Fruit fly (Drosophila melanogaster) whole organism, embryonic: ENCODE measurements around the gene CG11842.

Source experiments
- Atf3 ChIP-seq: fragments of 200-800 bp; sonication (Bioruptor generic); optimal IDR thresholded peaks from 3 replicates; lab custom pipeline; 2016; ENCODE audit warnings: missing biosample characterization, missing genetic modification characterization
- BtbVII ChIP-seq: fragments of 200-800 bp; sonication (Bioruptor generic); optimal IDR thresholded peaks from 3 replicates; lab custom pipeline; 2017; ENCODE audit warnings: missing biosample characterization, mild to moderate bottlenecking, missing genetic modification characterization
- Bteb2 ChIP-seq: fragments of 200-800 bp; sonication (Bioruptor generic); optimal IDR thresholded peaks from 2 replicates; lab custom pipeline; 2016; ENCODE audit warnings: missing biosample characterization, missing genetic modification characterization
- CG10209 ChIP-seq: fragments of 200-800 bp; sonication (Bioruptor generic); optimal IDR thresholded peaks from 3 replicates; lab custom pipeline; 2017; ENCODE audit warnings: missing biosample characterization, mild to moderate bottlenecking, missing genetic modification characterization, missing genetic modification reagents
- CG10321 ChIP-seq: fragments of 200-800 bp; sonication (Bioruptor generic); IDR thresholded peaks from 2 replicates; pipeline ENCODE4 v1.3.6; 2022; ENCODE audit warnings: missing biosample characterization, missing genetic modification characterization
- CG12104 ChIP-seq: fragments of 200-800 bp; sonication (Bioruptor generic); optimal IDR thresholded peaks from 3 replicates; lab custom pipeline; 2016; ENCODE audit warnings: missing biosample characterization, missing genetic modification characterization
- CG14441 ChIP-seq: fragments of 200-800 bp; sonication (Bioruptor generic); IDR thresholded peaks from 2 replicates; pipeline ENCODE4 v1.3.6; 2022; ENCODE audit warnings: missing biosample characterization, missing genetic modification characterization
- CG15479 ChIP-seq: fragments of 200-800 bp; sonication (Bioruptor generic); optimal IDR thresholded peaks from 3 replicates; lab custom pipeline; 2019; ENCODE audit warnings: missing biosample characterization, mild to moderate bottlenecking, missing genetic modification characterization, moderate library complexity
- CG17328 ChIP-seq: fragments of 200-800 bp; sonication (Bioruptor generic); IDR thresholded peaks from 2 replicates; pipeline ENCODE4 v1.3.6; 2022; ENCODE audit warnings: missing biosample characterization, missing genetic modification characterization
- CG17802 ChIP-seq: fragments of 200-800 bp; sonication (Bioruptor generic); optimal IDR thresholded peaks from 2 replicates; lab custom pipeline; 2018; ENCODE audit warnings: missing biosample characterization, mild to moderate bottlenecking, missing genetic modification characterization, moderate library complexity
- CG17912 ChIP-seq: fragments of 200-800 bp; sonication (Bioruptor generic); optimal IDR thresholded peaks from 2 replicates; lab custom pipeline; 2018; ENCODE audit warnings: missing biosample characterization, mild to moderate bottlenecking, missing genetic modification characterization
- CG1832 ChIP-seq: fragments of 200-800 bp; sonication (Bioruptor generic); optimal IDR thresholded peaks from 2 replicates; lab custom pipeline; 2017; ENCODE audit warnings: missing biosample characterization, mild to moderate bottlenecking, missing genetic modification characterization, inconsistent platforms
- CG2678 ChIP-seq: fragments of 200-800 bp; sonication (Bioruptor generic); optimal IDR thresholded peaks from 3 replicates; lab custom pipeline; 2019; ENCODE audit warnings: missing biosample characterization, mild to moderate bottlenecking, missing genetic modification characterization, moderate library complexity
- CG32772 ChIP-seq: fragments of 200-800 bp; sonication (Bioruptor generic); IDR thresholded peaks from 2 replicates; pipeline ENCODE4 v1.3.6; 2022; ENCODE audit warnings: missing biosample characterization, missing genetic modification characterization
- CG3407 ChIP-seq: fragments of 200-800 bp; sonication (Bioruptor generic); optimal IDR thresholded peaks from 2 replicates; lab custom pipeline; 2018; ENCODE audit warnings: missing biosample characterization, mild to moderate bottlenecking, missing genetic modification characterization
- CG3847 ChIP-seq: fragments of 200-800 bp; sonication (Bioruptor generic); IDR thresholded peaks from 2 replicates; pipeline ENCODE4 v1.3.6; 2022; ENCODE audit warnings: missing biosample characterization, missing genetic modification characterization
- CG4424 ChIP-seq: fragments of 200-800 bp; sonication (Bioruptor generic); optimal IDR thresholded peaks from 3 replicates; lab custom pipeline; 2016; ENCODE audit warnings: missing biosample characterization, missing genetic modification characterization
- CG6654 ChIP-seq: fragments of 200-800 bp; sonication (Bioruptor generic); optimal IDR thresholded peaks from 2 replicates; lab custom pipeline; 2017; ENCODE audit warnings: missing biosample characterization, mild to moderate bottlenecking, missing genetic modification characterization
- CG6765 ChIP-seq: fragments of 200-800 bp; sonication (Bioruptor generic); optimal IDR thresholded peaks from 3 replicates; lab custom pipeline; 2017; ENCODE audit warnings: missing biosample characterization, mild to moderate bottlenecking, missing genetic modification characterization
- CG8290 ChIP-seq, 3 experiments: fragments of 200-800 bp; sonication (Bioruptor generic); optimal IDR thresholded peaks; 2 replicates each; lab custom pipeline; 2016 to 2019; ENCODE audit warnings: missing biosample characterization in 3 of 3, missing genetic modification characterization in 3 of 3, mild to moderate bottlenecking in 2 of 3, moderate library complexity in 1 of 3
- CkIIα-i1 ChIP-seq: fragments of 200-800 bp; sonication (Bioruptor generic); IDR thresholded peaks from 2 replicates; pipeline ENCODE4 v1.3.6; 2022; ENCODE audit warnings: missing biosample characterization, missing genetic modification characterization
- Ets97D ChIP-seq: fragments of 200-800 bp; sonication (Bioruptor generic); optimal IDR thresholded peaks from 3 replicates; lab custom pipeline; 2016; ENCODE audit warnings: missing biosample characterization, missing genetic modification characterization
- Fer1 ChIP-seq: fragments of 200-800 bp; sonication (Bioruptor generic); optimal IDR thresholded peaks from 2 replicates; lab custom pipeline; 2017; ENCODE audit warnings: missing biosample characterization, mild to moderate bottlenecking, missing genetic modification characterization
- Fer2 ChIP-seq: fragments of 200-800 bp; sonication (Bioruptor generic); optimal IDR thresholded peaks from 2 replicates; lab custom pipeline; 2018; ENCODE audit warnings: missing biosample characterization, mild to moderate bottlenecking, missing genetic modification characterization, moderate library complexity
- GATAe ChIP-seq: fragments of 200-800 bp; sonication (Bioruptor generic); conservative IDR thresholded peaks from 2 replicates; pipeline ENCODE4 v1.3.6; 2022; ENCODE audit warnings: missing biosample characterization, missing genetic modification characterization
- Gug ChIP-seq: fragments of 200-800 bp; sonication (Bioruptor generic); IDR thresholded peaks from 4 replicates; pipeline ENCODE4 v1.3.6; 2022; ENCODE audit warnings: missing biosample characterization, missing genetic modification characterization
- HHEX ChIP-seq: fragments of 200-800 bp; sonication (Bioruptor generic); optimal IDR thresholded peaks from 3 replicates; lab custom pipeline; 2017; ENCODE audit warnings: missing biosample characterization, mild to moderate bottlenecking, missing genetic modification characterization, missing genetic modification reagents
- HmgD ChIP-seq: fragments of 200-800 bp; sonication (Bioruptor generic); optimal IDR thresholded peaks from 3 replicates; lab custom pipeline; 2016; ENCODE audit warnings: missing biosample characterization, missing genetic modification characterization
- Side ChIP-seq: fragments of 200-800 bp; sonication (Bioruptor generic); optimal IDR thresholded peaks from 2 replicates; lab custom pipeline; 2016; ENCODE audit warnings: missing biosample characterization, missing genetic modification characterization
- Sry-δ ChIP-seq: fragments of 200-800 bp; sonication (Bioruptor generic); optimal IDR thresholded peaks from 2 replicates; lab custom pipeline; 2016; ENCODE audit warnings: missing biosample characterization, missing genetic modification characterization
- TFAM ChIP-seq: fragments of 200-800 bp; sonication (Bioruptor generic); optimal IDR thresholded peaks from 2 replicates; lab custom pipeline; 2017; ENCODE audit warnings: missing biosample characterization, missing genetic modification characterization, inconsistent platforms
- Trl ChIP-seq, 3 experiments: fragments of >200 bp in 2 of 3; fragments of 200-800 bp in 1 of 3; sonication (Bioruptor generic) in 1 of 3; optimal IDR thresholded peaks; 2 replicates in 1 of 3; 3 replicates in 2 of 3; lab custom pipeline; 2016 to 2017; ENCODE audit warnings: missing biosample characterization in 1 of 3, missing genetic modification characterization in 1 of 3
- abd-A ChIP-seq: fragments of 200-800 bp; sonication (Bioruptor generic); optimal IDR thresholded peaks from 3 replicates; lab custom pipeline; 2019; ENCODE audit warnings: missing biosample characterization, mild to moderate bottlenecking, missing genetic modification characterization, moderate library complexity
- amos ChIP-seq: fragments of 200-800 bp; sonication (Bioruptor generic); IDR thresholded peaks from 2 replicates; pipeline ENCODE4 v1.3.6; 2022; ENCODE audit warnings: missing biosample characterization, missing genetic modification characterization; ENCODE audit not compliant: partially characterized antibody
- bsh ChIP-seq, 2 experiments: fragments of 200-800 bp; sonication (Bioruptor generic); optimal IDR thresholded peaks; 2 replicates each; lab custom pipeline; 2017 to 2018; ENCODE audit warnings: mild to moderate bottlenecking in 2 of 2, missing biosample characterization in 2 of 2, missing genetic modification characterization in 2 of 2, moderate library complexity in 1 of 2
- cg ChIP-seq: fragments of 200-800 bp; sonication (Bioruptor generic); optimal IDR thresholded peaks from 3 replicates; lab custom pipeline; 2019; ENCODE audit warnings: missing biosample characterization, mild to moderate bottlenecking, missing genetic modification characterization, moderate library complexity
- chn ChIP-seq: fragments of 200-800 bp; sonication (Bioruptor generic); optimal IDR thresholded peaks from 2 replicates; lab custom pipeline; 2016; ENCODE audit warnings: missing biosample characterization, missing genetic modification characterization
- ci ChIP-seq: fragments of 200-800 bp; sonication (Bioruptor generic); IDR thresholded peaks from 3 replicates; pipeline ENCODE4 v1.3.6; 2022; ENCODE audit warnings: missing biosample characterization, missing genetic modification characterization
- disco-r ChIP-seq: fragments of 200-800 bp; sonication (Bioruptor generic); optimal IDR thresholded peaks from 2 replicates; lab custom pipeline; 2016; ENCODE audit warnings: missing biosample characterization, missing genetic modification characterization
- dm ChIP-seq: fragments of 200-800 bp; sonication (Bioruptor generic); optimal IDR thresholded peaks from 3 replicates; lab custom pipeline; 2016; ENCODE audit warnings: missing biosample characterization, missing genetic modification characterization
- en ChIP-seq: fragments of 200-800 bp; sonication (Bioruptor generic); optimal IDR thresholded peaks from 2 replicates; lab custom pipeline; 2016; ENCODE audit warnings: missing biosample characterization, missing genetic modification characterization
- fd64A ChIP-seq: fragments of 200-800 bp; sonication (Bioruptor generic); optimal IDR thresholded peaks from 3 replicates; lab custom pipeline; 2018; ENCODE audit warnings: missing biosample characterization, mild to moderate bottlenecking, missing genetic modification characterization
- fru ChIP-seq: fragments of >200 bp; optimal IDR thresholded peaks from 2 replicates; lab custom pipeline; 2017
- fu2 ChIP-seq: fragments of 200-800 bp; sonication (Bioruptor generic); optimal IDR thresholded peaks from 2 replicates; lab custom pipeline; 2016; ENCODE audit warnings: missing biosample characterization, missing genetic modification characterization
- gsb ChIP-seq: fragments of 200-800 bp; sonication (Bioruptor generic); IDR thresholded peaks from 2 replicates; pipeline ENCODE4 v1.3.6; 2022; ENCODE audit warnings: missing biosample characterization, missing genetic modification characterization
- jumu ChIP-seq: fragments of 200-800 bp; sonication (Bioruptor generic); optimal IDR thresholded peaks from 3 replicates; lab custom pipeline; 2016; ENCODE audit warnings: missing biosample characterization, missing genetic modification characterization
- nerfin-2 ChIP-seq: fragments of 200-800 bp; sonication (Bioruptor generic); IDR thresholded peaks from 2 replicates; pipeline ENCODE4 v1.3.6; 2022; ENCODE audit warnings: missing biosample characterization, missing genetic modification characterization; ENCODE audit not compliant: partially characterized antibody
- scrt ChIP-seq: fragments of 200-800 bp; sonication (Bioruptor generic); optimal IDR thresholded peaks from 2 replicates; lab custom pipeline; 2018; ENCODE audit warnings: missing biosample characterization, mild to moderate bottlenecking, missing genetic modification characterization, moderate library complexity
- sisA ChIP-seq: fragments of 200-800 bp; sonication (Bioruptor generic); IDR thresholded peaks from 2 replicates; pipeline ENCODE4 v1.3.6; 2022; ENCODE audit warnings: missing biosample characterization, missing genetic modification characterization
- vfl ChIP-seq: fragments of 200-800 bp; sonication (Bioruptor generic); optimal IDR thresholded peaks from 2 replicates; lab custom pipeline; 2016; ENCODE audit warnings: missing biosample characterization, missing genetic modification characterization
- vnd ChIP-seq: fragments of 200-800 bp; sonication (Bioruptor generic); IDR thresholded peaks from 3 replicates; pipeline ENCODE4 v1.3.6; 2022; ENCODE audit warnings: missing biosample characterization, missing genetic modification characterization; ENCODE audit not compliant: partially characterized antibody

Gene CG11842

dm6 chr3R:29066285-29066684, 13.8 kb downstream of the CG11842 start (continued):
- no peak for TF ChIP-seq Gug (GFP tag; lab: Robert Waterston, UW)
- TF ChIP-seq CG3407 (GFP tag; lab: Kevin White, UChicago) = no peak
- TF ChIP-seq Trl (optimal IDR thresholded peaks at IDR 0.05; lab: Kevin White, UChicago) = no peak
- TF ChIP-seq Trl (GFP tag; optimal IDR thresholded peaks at IDR 0.05; lab: Kevin White, UChicago) = no peak
- TF ChIP-seq BtbVII = peak; percentile 22
- no peak for TF ChIP-seq fu2 (GFP tag; lab: Kevin White, UChicago)
- no peak for TF ChIP-seq fd64A (GFP tag; lab: Kevin White, UChicago)
- TF ChIP-seq CG8290 (GFP tag; optimal IDR thresholded peaks at IDR 0.05; lab: Kevin White, UChicago) = no peak
- peak in 1 of 2 experiments; percentile 45 for TF ChIP-seq CG8290 (tag; optimal IDR thresholded peaks at IDR 0.05; lab: Kevin White, UChicago)
- no peak for TF ChIP-seq CG32772
- no peak for TF ChIP-seq fru (lab: Kevin White, UChicago)
- no peak for TF ChIP-seq CG6654 (GFP tag; lab: Kevin White, UChicago)
- peak; percentile 32 for TF ChIP-seq CG6765 (GFP tag; lab: Kevin White, UChicago)
- no peak for TF ChIP-seq bsh (GFP tag; optimal IDR thresholded peaks at IDR 0.05; lab: Kevin White, UChicago)
- no peak for TF ChIP-seq disco-r (GFP tag; lab: Kevin White, UChicago)
- TF ChIP-seq sisA (GFP tag; lab: Robert Waterston, UW) = no peak
- no peak for TF ChIP-seq CG3847 (GFP tag; lab: Robert Waterston, UW)
- TF ChIP-seq CG17802 (tag; lab: Kevin White, UChicago) = no peak
- TF ChIP-seq Fer1 (GFP tag; lab: Kevin White, UChicago) = peak; percentile 43
- TF ChIP-seq CG10209 = peak; percentile 19
- TF ChIP-seq CG2678 (tag; lab: Kevin White, UChicago) = peak; percentile 10
- no peak for TF ChIP-seq gsb
- no peak for TF ChIP-seq Fer2
- TF ChIP-seq cg (GFP tag; lab: Kevin White, UChicago) = no peak
- no peak for TF ChIP-seq CG17912
- TF ChIP-seq CG1832 (GFP tag; lab: Kevin White, UChicago) = no peak
- TF ChIP-seq Bteb2 (GFP tag; lab: Kevin White, UChicago) = no peak
- no peak for TF ChIP-seq Side (GFP tag; lab: Kevin White, UChicago)
- TF ChIP-seq Sry-δ = no peak
- no peak for TF ChIP-seq CkIIα-i1 (GFP tag; lab: Robert Waterston, UW)
- no peak for TF ChIP-seq vnd (GFP tag; lab: Robert Waterston, UW)
- TF ChIP-seq scrt (GFP tag; lab: Kevin White, UChicago) = no peak
- TF ChIP-seq Atf3 (GFP tag; lab: Kevin White, UChicago) = no peak
- TF ChIP-seq chn = no peak
- TF ChIP-seq TFAM (GFP tag; lab: Kevin White, UChicago) = no peak
- no peak for TF ChIP-seq amos (GFP tag; lab: Robert Waterston, UW)
- TF ChIP-seq GATAe (GFP tag; lab: Robert Waterston, UW) = no peak
- TF ChIP-seq CG12104 (GFP tag; lab: Kevin White, UChicago) = no peak
- no peak for TF ChIP-seq Ets97D
- no peak for TF ChIP-seq CG17328 (GFP tag; lab: Robert Waterston, UW)
- TF ChIP-seq abd-A = no peak
- no peak for TF ChIP-seq nerfin-2
- peak; percentile 12 for TF ChIP-seq CG15479 (GFP tag; lab: Kevin White, UChicago)
- TF ChIP-seq HHEX = peak; percentile 34
- TF ChIP-seq en = no peak
- TF ChIP-seq vfl (GFP tag; lab: Kevin White, UChicago) = no peak
- TF ChIP-seq CG10321 (GFP tag; lab: Robert Waterston, UW) = no peak
- TF ChIP-seq jumu (GFP tag; lab: Kevin White, UChicago) = no peak
- TF ChIP-seq dm (GFP tag; lab: Kevin White, UChicago) = no peak
- TF ChIP-seq HmgD (GFP tag; lab: Kevin White, UChicago) = no peak
- TF ChIP-seq CG4424 = no peak
- no peak for TF ChIP-seq CG14441 (GFP tag; lab: Robert Waterston, UW)
- peak; percentile 21; the same call in 1 of the 3 replicates for TF ChIP-seq ci (GFP tag; lab: Robert Waterston, UW)
